Worm (Caenorhabditis elegans) whole organism, young adult: ENCODE results near the gene arrd-12.
A peak's percentile ranks its signal among the peaks of the same experiment; 100 is the strongest.

Source experiments
- B0336.3 ChIP-seq: fragments of 200-800 bp; sonication (Bioruptor generic); IDR thresholded peaks from 2 replicates; pipeline ENCODE4 v1.3.6; 2022; ENCODE audit warnings: missing genetic modification characterization, missing compliant biosample characterization
- C06A6.2 ChIP-seq: fragments of 200-800 bp; sonication (Bioruptor generic); conservative IDR thresholded peaks from 2 replicates; pipeline ENCODE4 v1.3.6; 2022; ENCODE audit warnings: missing genetic modification characterization, missing compliant biosample characterization
- D2030.7 ChIP-seq: fragments of 200-800 bp; sonication (Bioruptor generic); IDR thresholded peaks from 2 replicates; pipeline ENCODE4 v1.3.6; 2022; ENCODE audit warnings: missing genetic modification reagents, missing genetic modification characterization, missing compliant biosample characterization
- F52B5.7 ChIP-seq: sonication (generic microtip); optimal IDR thresholded peaks from 2 replicates; lab custom pipeline; 2016; ENCODE audit warnings: mild to moderate bottlenecking, missing genetic modification characterization, missing compliant biosample characterization
- F55B11.4 ChIP-seq: sonication (generic microtip); optimal IDR thresholded peaks from 2 replicates; lab custom pipeline; 2016; ENCODE audit warnings: missing compliant biosample characterization, missing genetic modification characterization, borderline replicate concordance; ENCODE audit not compliant: insufficient read depth
- T07F8.4 ChIP-seq: sonication (generic microtip); optimal IDR thresholded peaks from 2 replicates; lab custom pipeline; 2016; ENCODE audit warnings: mild to moderate bottlenecking, missing genetic modification characterization, moderate library complexity, missing compliant biosample characterization
- T26A5.8 ChIP-seq: sonication (generic microtip); optimal IDR thresholded peaks from 2 replicates; lab custom pipeline; 2016; ENCODE audit warnings: missing genetic modification characterization, missing compliant biosample characterization
- Y67H2A.10 ChIP-seq: fragments of 200-800 bp; sonication (Bioruptor generic); conservative IDR thresholded peaks from 2 replicates; pipeline ENCODE4 v1.3.6; 2022; ENCODE audit warnings: missing genetic modification reagents, missing genetic modification characterization, missing compliant biosample characterization
- ZK185.1 ChIP-seq: sonication (generic microtip); optimal IDR thresholded peaks from 2 replicates; lab custom pipeline; 2016; ENCODE audit warnings: mild to moderate bottlenecking, missing genetic modification characterization, missing compliant biosample characterization; ENCODE audit not compliant: poor library complexity, severe bottlenecking
- attf-5 ChIP-seq: fragments of 200-800 bp; sonication (Bioruptor generic); optimal IDR thresholded peaks from 2 replicates; lab custom pipeline; 2018; ENCODE audit warnings: mild to moderate bottlenecking, missing genetic modification characterization, missing compliant biosample characterization
- bed-1 ChIP-seq: fragments of 200-800 bp; sonication (Bioruptor generic); IDR thresholded peaks from 2 replicates; pipeline ENCODE4 v1.3.6; 2022; ENCODE audit warnings: missing genetic modification reagents, missing genetic modification characterization, missing compliant biosample characterization
- ceh-91 ChIP-seq: fragments of 200-800 bp; sonication (Bioruptor generic); IDR thresholded peaks from 2 replicates; pipeline ENCODE4 v1.3.6; 2022; ENCODE audit warnings: missing genetic modification reagents, missing genetic modification characterization, missing compliant biosample characterization
- chd-7 ChIP-seq: sonication (generic microtip); optimal IDR thresholded peaks from 2 replicates; lab custom pipeline; 2016; ENCODE audit warnings: mild to moderate bottlenecking, missing genetic modification characterization, moderate library complexity, missing compliant biosample characterization
- die-1 ChIP-seq: sonication (generic microtip); optimal IDR thresholded peaks from 2 replicates; lab custom pipeline; 2016; ENCODE audit warnings: missing genotype, mild to moderate bottlenecking, missing genetic modification characterization, missing compliant biosample characterization
- egl-44 ChIP-seq: fragments of 200-800 bp; sonication (Bioruptor generic); IDR thresholded peaks from 2 replicates; pipeline ENCODE4 v1.3.6; 2022; ENCODE audit warnings: missing genetic modification reagents, missing genetic modification characterization, missing compliant biosample characterization
- egrh-3 ChIP-seq: fragments of 200-800 bp; sonication (Bioruptor generic); IDR thresholded peaks from 2 replicates; pipeline ENCODE4 v1.3.6; 2022; ENCODE audit warnings: missing genetic modification reagents, missing genetic modification characterization, missing compliant biosample characterization
- hsf-1 ChIP-seq: fragments of 200-800 bp; sonication (Bioruptor generic); IDR thresholded peaks from 2 replicates; pipeline ENCODE4 v1.3.6; 2022; ENCODE audit warnings: missing genetic modification reagents, missing genetic modification characterization, missing compliant biosample characterization
- let-607 ChIP-seq, 2 experiments: fragments of 200-800 bp in 1 of 2; sonication (Bioruptor generic) in 1 of 2; sonication (generic microtip) in 1 of 2; optimal IDR thresholded peaks; 2 replicates each; lab custom pipeline; 2016 to 2018; ENCODE audit warnings: mild to moderate bottlenecking in 2 of 2, missing compliant biosample characterization in 2 of 2, missing genetic modification characterization in 2 of 2, moderate library complexity in 2 of 2, missing genotype in 1 of 2
- madf-6 ChIP-seq: fragments of 200-800 bp; sonication (Bioruptor generic); IDR thresholded peaks from 2 replicates; pipeline ENCODE4 v1.3.6; 2022; ENCODE audit warnings: missing genetic modification reagents, missing genetic modification characterization, missing compliant biosample characterization
- madf-8 ChIP-seq: fragments of 200-800 bp; sonication (Bioruptor generic); conservative IDR thresholded peaks from 2 replicates; pipeline ENCODE4 v1.3.6; 2022; ENCODE audit warnings: missing genetic modification reagents, missing genetic modification characterization, missing compliant biosample characterization
- mel-28 ChIP-seq: sonication (generic microtip); optimal IDR thresholded peaks from 2 replicates; lab custom pipeline; 2016; ENCODE audit warnings: borderline replicate concordance, mild to moderate bottlenecking, missing genetic modification characterization, missing compliant biosample characterization
- mes-4 ChIP-seq: sonication (generic microtip); optimal IDR thresholded peaks from 2 replicates; lab custom pipeline; 2016; ENCODE audit warnings: missing genotype, missing genetic modification characterization, missing compliant biosample characterization
- mxl-1 ChIP-seq: sonication (generic microtip); optimal IDR thresholded peaks from 2 replicates; lab custom pipeline; 2016; ENCODE audit warnings: missing genetic modification characterization, missing compliant biosample characterization
- rpc-1 ChIP-seq, 2 experiments: fragments of 150-350 bp in 1 of 2; sonication (generic microtip) in 1 of 2; optimal IDR thresholded peaks; 2 replicates each; lab custom pipeline; 2014 to 2018; ENCODE audit warnings: missing biosample characterization in 1 of 2, missing genetic modification characterization in 1 of 2, missing genetic modification reagents in 1 of 2, missing genotype in 1 of 2
- sea-2 ChIP-seq: fragments of 200-800 bp; sonication (Bioruptor generic); IDR thresholded peaks from 2 replicates; pipeline ENCODE4 v1.3.6; 2022; ENCODE audit warnings: missing genetic modification characterization, missing compliant biosample characterization
- snpc-4 ChIP-seq, 5 experiments: fragments of 150-350 bp in 1 of 5; sonication (generic microtip) in 4 of 5; optimal IDR thresholded peaks; 2 replicates each; lab custom pipeline; 2014 to 2018; ENCODE audit warnings: missing genetic modification characterization in 5 of 5, missing biosample characterization in 3 of 5, antibody characterized with exemption in 2 of 5, mild to moderate bottlenecking in 2 of 5, missing compliant biosample characterization in 2 of 5, missing genotype in 2 of 5, moderate library complexity in 2 of 5, missing genetic modification reagents in 1 of 5
- tbx-9 ChIP-seq: sonication (generic microtip); optimal IDR thresholded peaks from 2 replicates; lab custom pipeline; 2016; ENCODE audit warnings: borderline replicate concordance, missing genetic modification characterization, inconsistent platforms, missing compliant biosample characterization
- xnd-1 ChIP-seq: sonication (generic microtip); optimal IDR thresholded peaks from 2 replicates; lab custom pipeline; 2016; ENCODE audit warnings: missing genotype, missing genetic modification reagents, missing genetic modification characterization, missing compliant biosample characterization
- zfh-2 ChIP-seq: fragments of 200-800 bp; sonication (Bioruptor generic); conservative IDR thresholded peaks from 2 replicates; pipeline ENCODE4 v1.3.6; 2022; ENCODE audit warnings: missing genetic modification reagents, missing genetic modification characterization, missing compliant biosample characterization
- zim-3 ChIP-seq: sonication (generic microtip); optimal IDR thresholded peaks from 2 replicates; lab custom pipeline; 2017; ENCODE audit warnings: mild to moderate bottlenecking, missing genetic modification characterization, moderate library complexity, missing compliant biosample characterization
- ztf-25 ChIP-seq: fragments of 200-800 bp; sonication (Bioruptor generic); IDR thresholded peaks from 2 replicates; pipeline ENCODE4 v1.3.6; 2022; ENCODE audit warnings: missing genetic modification reagents, missing genetic modification characterization, missing compliant biosample characterization

The arrd-12 gene

ce11 chrII:13789714-13790113 is 23.7 kb downstream of the arrd-12 start:
- no peak for TF ChIP-seq hsf-1 (GFP tag; lab: Robert Waterston, UW)

ce11 chrII:13790701-13791100 is 24.6 kb downstream of the arrd-12 start:
- peak; percentile 96 for TF ChIP-seq egrh-3
- TF ChIP-seq zfh-2 = peak; percentile 92

ce11 chrII:13791570-13792279 is 25.7 kb downstream of the arrd-12 start, which contains the start of gene ZK131.11:
Gene ZK131.11, plus strand, starts transcription at chrII:13792229.
- TF ChIP-seq mes-4 (tag; lab: Kevin White, UChicago) = no peak
- no peak for TF ChIP-seq mxl-1 (tag; lab: Kevin White, UChicago)
- TF ChIP-seq T26A5.8 (tag; lab: Kevin White, UChicago) = no peak
- no peak for TF ChIP-seq C06A6.2 (GFP tag; lab: Robert Waterston, UW)
- no peak for TF ChIP-seq chd-7 (tag; lab: Kevin White, UChicago)
- no peak for TF ChIP-seq snpc-4 (GFP tag; optimal IDR thresholded peaks at IDR 0.05; lab: Kevin White, UChicago)
- TF ChIP-seq snpc-4 (tag; optimal IDR thresholded peaks at IDR 0.05; lab: Kevin White, UChicago) = no peak
- TF ChIP-seq T07F8.4 = no peak
- no peak for TF ChIP-seq B0336.3 (GFP tag; lab: Robert Waterston, UW)
- TF ChIP-seq F52B5.7 (tag; lab: Kevin White, UChicago) = no peak
- TF ChIP-seq let-607 (tag; optimal IDR thresholded peaks at IDR 0.05; lab: Kevin White, UChicago) = no peak
- TF ChIP-seq ZK185.1 (tag; lab: Kevin White, UChicago) = no peak
- no peak for TF ChIP-seq Y67H2A.10
- no peak for TF ChIP-seq egl-44 (GFP tag; lab: Robert Waterston, UW)
- TF ChIP-seq attf-5 (GFP tag; lab: Kevin White, UChicago) = no peak
- no peak for TF ChIP-seq F55B11.4
- TF ChIP-seq ceh-91 (GFP tag; lab: Robert Waterston, UW) = no peak
- no peak for TF ChIP-seq zim-3 (tag; lab: Kevin White, UChicago)
- no peak for TF ChIP-seq sea-2 (GFP tag; lab: Robert Waterston, UW)
- no peak for TF ChIP-seq mel-28 (tag; lab: Kevin White, UChicago)
- TF ChIP-seq rpc-1 (optimal IDR thresholded peaks at IDR 0.05; lab: Kevin White, UChicago) = no peak
- no peak for TF ChIP-seq rpc-1 (tag; optimal IDR thresholded peaks at IDR 0.05; lab: Kevin White, UChicago)
- TF ChIP-seq, all 124 proteins: peak for 0

ce11 chrII:13795160-13795559 is 29.1 kb downstream of the arrd-12 start:
- no peak for TF ChIP-seq ztf-25 (GFP tag; lab: Robert Waterston, UW)
- no peak for TF ChIP-seq D2030.7 (GFP tag; lab: Robert Waterston, UW)
- peak; percentile 79 for TF ChIP-seq zfh-2
- peak; percentile 50; the same call in 1 of the 2 replicates for TF ChIP-seq egrh-3
- TF ChIP-seq xnd-1 (tag; lab: Kevin White, UChicago) = no peak

- no peak for TF ChIP-seq madf-6 (GFP tag; lab: Robert Waterston, UW)
- TF ChIP-seq B0336.3 (GFP tag; lab: Robert Waterston, UW) = no peak
- no peak for TF ChIP-seq tbx-9
- TF ChIP-seq bed-1 = no peak
- no peak for TF ChIP-seq madf-8 (GFP tag; lab: Robert Waterston, UW)
- no peak for TF ChIP-seq sea-2 (GFP tag; lab: Robert Waterston, UW)
- no peak for TF ChIP-seq die-1 (tag; lab: Kevin White, UChicago)
Observed at ce11 chrII:13796312-13796711, 30.3 kb downstream of the arrd-12 start.
